Worm (Caenorhabditis elegans) whole organism, early embryonic: Measurements from ENCODE around the gene ceh-62.

ENCODE experiments used
- B0310.2 ChIP-seq: sonication (generic microtip); optimal IDR thresholded peaks from 2 replicates; lab custom pipeline; 2016; ENCODE audit warnings: mild to moderate bottlenecking, missing genetic modification characterization, missing compliant biosample characterization
- F13C5.2 ChIP-seq: sonication (generic microtip); optimal IDR thresholded peaks from 2 replicates; lab custom pipeline; 2017; ENCODE audit warnings: mild to moderate bottlenecking, missing genetic modification characterization, inconsistent platforms, missing compliant biosample characterization
- aly-1 ChIP-seq: sonication (generic microtip); optimal IDR thresholded peaks from 2 replicates; lab custom pipeline; 2016; ENCODE audit warnings: missing genetic modification characterization, missing compliant biosample characterization
- ama-1 ChIP-seq: fragments of 150-350 bp; optimal IDR thresholded peaks from 2 replicates; lab custom pipeline; 2014
- ceh-13 ChIP-seq: fragments of 200-800 bp; sonication (Bioruptor generic); optimal IDR thresholded peaks from 2 replicates; lab custom pipeline; 2018; ENCODE audit warnings: mild to moderate bottlenecking, missing genetic modification characterization, missing compliant biosample characterization
- ceh-36 ChIP-seq: sonication (generic microtip); optimal IDR thresholded peaks from 2 replicates; lab custom pipeline; 2016; ENCODE audit warnings: missing genetic modification characterization, inconsistent platforms, missing compliant biosample characterization
- ets-7 ChIP-seq: sonication (generic microtip); optimal IDR thresholded peaks from 2 replicates; lab custom pipeline; 2016; ENCODE audit warnings: missing genotype, missing genetic modification characterization, missing compliant biosample characterization
- flt-1 ChIP-seq: fragments of 200-800 bp; sonication (Bioruptor generic); IDR thresholded peaks from 2 replicates; pipeline ENCODE4 v1.3.6; 2022; ENCODE audit warnings: missing genetic modification characterization, missing compliant biosample characterization
- hmbx-1 ChIP-seq: sonication (generic microtip); optimal IDR thresholded peaks from 2 replicates; lab custom pipeline; 2016; ENCODE audit warnings: mild to moderate bottlenecking, missing genetic modification characterization, missing compliant biosample characterization
- hnd-1 ChIP-seq: sonication (generic microtip); optimal IDR thresholded peaks from 2 replicates; lab custom pipeline; 2016; ENCODE audit warnings: missing genetic modification characterization, missing compliant biosample characterization
- pes-1 ChIP-seq: fragments of 200-800 bp; sonication (Bioruptor generic); IDR thresholded peaks from 2 replicates; pipeline ENCODE4 v1.3.6; 2022; ENCODE audit warnings: missing genetic modification reagents, missing genetic modification characterization, missing compliant biosample characterization
- sea-1 ChIP-seq: fragments of 200-800 bp; sonication (Bioruptor generic); conservative IDR thresholded peaks from 2 replicates; pipeline ENCODE4 v1.3.6; 2022; ENCODE audit warnings: missing genetic modification characterization, missing compliant biosample characterization
- tbx-11 ChIP-seq: fragments of 200-800 bp; sonication (Bioruptor generic); IDR thresholded peaks from 2 replicates; pipeline ENCODE4 v1.3.6; 2022; ENCODE audit warnings: missing genetic modification characterization, missing compliant biosample characterization
- tra-4 ChIP-seq: sonication (generic microtip); optimal IDR thresholded peaks from 2 replicates; lab custom pipeline; 2017; ENCODE audit warnings: missing genetic modification characterization, missing compliant biosample characterization

ce11 chrII:10829081-10829480 lies 23.5 kb downstream of the ceh-62 start, which contains the start of gene VM106R.1:
- TF ChIP-seq F13C5.2 (tag; lab: Kevin White, UChicago) (no peak), tra-4 (tag; lab: Kevin White, UChicago) (no peak), flt-1 (no peak), ama-1 (lab: Kevin White, UChicago) (no peak), B0310.2 (tag; lab: Kevin White, UChicago) (no peak), hnd-1 (no peak), aly-1 (tag; lab: Kevin White, UChicago) (no peak), ceh-13 (GFP tag; lab: Kevin White, UChicago) (no peak), pes-1 (no peak), hmbx-1 (tag; lab: Kevin White, UChicago) (no peak), ceh-36 (no peak), ets-7 (tag; lab: Kevin White, UChicago) (no peak), sea-1 (GFP tag; lab: Robert Waterston, UW) (no peak), tbx-11 (no peak)
